Fruit fly (Drosophila melanogaster): ENCODE measurements around the gene CG10077.

CG10077 gene

DNA sequence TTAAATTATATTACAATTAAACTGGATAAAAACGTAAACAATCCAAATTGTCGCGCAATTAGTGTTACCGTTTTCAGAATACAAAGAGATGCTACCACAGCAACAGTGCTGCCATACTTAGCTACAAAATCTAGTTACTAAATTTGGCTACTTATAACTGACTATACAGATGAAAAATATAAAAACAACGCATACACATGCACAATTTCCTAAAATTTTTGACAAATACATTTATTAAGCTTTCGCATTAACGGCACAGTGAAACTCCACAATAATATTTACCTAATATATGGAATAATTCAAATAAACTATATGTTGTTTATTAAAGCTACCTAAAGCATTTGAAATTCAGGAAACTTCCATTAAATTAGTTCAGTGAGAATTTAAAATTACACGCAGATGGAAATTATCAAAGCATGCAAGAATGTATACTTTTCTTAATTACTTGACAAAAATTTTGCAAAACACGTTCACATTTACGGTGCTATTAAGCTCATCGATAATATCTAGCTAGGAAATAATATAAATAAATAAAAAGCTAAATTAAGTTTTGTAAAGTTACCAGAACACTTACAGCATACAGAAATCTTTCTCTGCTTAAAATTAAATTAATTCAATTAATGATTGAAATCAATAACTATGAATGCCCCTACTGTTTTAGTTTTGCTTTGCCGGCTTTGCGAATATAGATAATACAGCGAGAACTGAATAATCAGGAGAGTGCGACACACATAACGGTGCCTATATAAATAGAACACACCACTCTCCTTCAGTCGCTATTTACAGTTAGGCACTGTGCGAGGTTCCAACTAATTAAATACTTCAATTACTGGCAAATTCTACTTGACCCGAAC, 13.5 kb upstream of the CG10077 start, which contains the start of the genes Mis12 and CG9953 (continued):
- TF ChIP-seq sv (GFP tag; optimal IDR thresholded peaks at IDR 0.05) (peak; percentile 15), Jra (GFP tag; optimal IDR thresholded peaks at IDR 0.05) (no peak), tai (GFP tag; optimal IDR thresholded peaks at IDR 0.05) (no peak), brk (GFP tag; optimal IDR thresholded peaks at IDR 0.05) (no peak), br (GFP tag; optimal IDR thresholded peaks at IDR 0.05) (no peak), lola (GFP tag; optimal IDR thresholded peaks at IDR 0.05) (no peak), ey (GFP tag; optimal IDR thresholded peaks at IDR 0.05) (peak; percentile 22), Hr83 (GFP tag; optimal IDR thresholded peaks at IDR 0.05; ENCODE audit: poor library complexity, severe bottlenecking) (no peak), Dfd (GFP tag; optimal IDR thresholded peaks at IDR 0.05) (no peak), HLH106 (tag; optimal IDR thresholded peaks at IDR 0.05) (peak; percentile 40), CG32264 (GFP tag; optimal IDR thresholded peaks at IDR 0.05) (no peak), rgr (GFP tag; optimal IDR thresholded peaks at IDR 0.05) (peak; percentile 40)

DNA sequence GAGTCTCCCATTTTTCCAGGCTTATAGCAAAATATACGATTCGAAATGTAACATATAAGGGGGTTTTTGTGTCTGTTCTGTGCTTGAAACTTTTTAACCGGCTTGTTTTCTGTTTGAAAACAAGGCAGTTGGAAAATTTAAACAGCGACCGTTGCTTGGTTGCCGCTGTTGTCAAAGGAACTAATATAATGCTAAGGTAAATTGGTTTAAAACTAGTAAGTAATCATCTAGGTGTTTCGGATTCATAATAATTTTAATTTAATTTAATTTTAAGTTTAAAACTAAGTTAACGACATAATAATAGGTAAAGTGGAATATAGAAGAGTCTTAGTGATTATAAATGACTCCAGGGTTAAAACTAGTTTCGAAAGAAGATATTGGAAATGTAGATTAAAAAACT, 12.1 kb upstream of the CG10077 start, which contains the start of gene CG10064:
TSS of gene CG10064 (minus strand) at position 101 of the 400 bp plus-strand sequence.
- TF ChIP-seq Myc (optimal IDR thresholded peaks at IDR 0.05) = no peak
- no peak for TF ChIP-seq ey (GFP tag; optimal IDR thresholded peaks at IDR 0.05)
- no peak for TF ChIP-seq dmrt93B (GFP tag; optimal IDR thresholded peaks at IDR 0.05)
- TF ChIP-seq brk (GFP tag; optimal IDR thresholded peaks at IDR 0.05) = no peak
- no peak for TF ChIP-seq usp (GFP tag; optimal IDR thresholded peaks at IDR 0.05)
- no peak for TF ChIP-seq Jra (GFP tag; optimal IDR thresholded peaks at IDR 0.05)
- no peak for TF ChIP-seq woc (GFP tag; optimal IDR thresholded peaks at IDR 0.05)
- TF ChIP-seq lola (GFP tag; optimal IDR thresholded peaks at IDR 0.05) = no peak
- TF ChIP-seq rgr (GFP tag; optimal IDR thresholded peaks at IDR 0.05) = no peak
- no peak for TF ChIP-seq pan (optimal IDR thresholded peaks at IDR 0.05)

DNA sequence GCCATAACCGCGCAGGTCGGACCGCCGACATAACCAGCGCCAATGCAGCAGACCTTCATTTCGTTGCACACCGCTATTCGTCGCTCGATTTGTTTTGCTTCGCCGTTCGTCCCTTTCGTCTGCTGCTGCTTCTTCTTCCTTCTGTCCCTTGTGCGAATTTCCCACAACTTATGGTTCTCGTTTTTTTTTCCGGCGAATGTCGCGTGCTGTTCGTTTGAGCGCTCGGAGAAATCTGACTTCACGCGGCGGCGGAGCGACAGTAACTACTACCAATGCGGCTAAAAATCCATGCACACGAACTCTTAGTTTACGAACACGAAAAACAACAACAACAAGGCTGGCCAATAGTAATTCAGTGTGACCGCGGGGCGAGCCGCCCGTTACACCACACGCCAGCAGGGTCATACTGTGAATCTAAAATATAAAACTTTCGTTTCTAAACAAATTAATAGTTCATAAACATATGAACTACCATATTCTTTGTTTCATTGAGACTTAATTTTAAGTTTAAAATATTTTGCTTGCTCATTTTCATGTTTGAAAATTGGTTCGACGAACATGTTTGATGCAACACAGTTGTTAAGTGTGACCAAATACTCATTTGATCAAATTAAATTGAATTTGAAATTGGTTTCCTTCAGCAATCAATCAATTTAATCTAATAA, 8.9 kb upstream of the CG10077 start, which contains the start of gene sgl:
TSS of gene sgl (minus strand) at position 271 of the 665 bp plus-strand sequence.
- TF ChIP-seq rgr (GFP tag; optimal IDR thresholded peaks at IDR 0.05) (peak; percentile 40), fru (GFP tag; optimal IDR thresholded peaks at IDR 0.05) (peak; percentile 99), psq (GFP tag; optimal IDR thresholded peaks at IDR 0.05) (peak; percentile 100), CG9705 (GFP tag; optimal IDR thresholded peaks at IDR 0.05) (peak; percentile 4), Rel (GFP tag; optimal IDR thresholded peaks at IDR 0.05) (no peak), Rel (tag; optimal IDR thresholded peaks at IDR 0.05) (no peak), woc (GFP tag; optimal IDR thresholded peaks at IDR 0.05) (peak; percentile 69), Hr83 (GFP tag; optimal IDR thresholded peaks at IDR 0.05; ENCODE audit: poor library complexity, severe bottlenecking) (peak; percentile 29), CG32264 (GFP tag; optimal IDR thresholded peaks at IDR 0.05) (no peak), sage (GFP tag; optimal IDR thresholded peaks at IDR 0.05) (no peak), jim (GFP tag; optimal IDR thresholded peaks at IDR 0.05) (peak; percentile 75), dsf (GFP tag; optimal IDR thresholded peaks at IDR 0.05; ENCODE audit: borderline replicate concordance) (no peak), dl (GFP tag; optimal IDR thresholded peaks at IDR 0.05; ENCODE audit: insufficient read depth in 1 of 2, partially characterized antibody in 2 of 2) (no peak), Myc (optimal IDR thresholded peaks at IDR 0.05) (no peak), OdsH (GFP tag; optimal IDR thresholded peaks at IDR 0.05) (peak; percentile 22), N (GFP tag; optimal IDR thresholded peaks at IDR 0.05) (no peak), Dfd (GFP tag; optimal IDR thresholded peaks at IDR 0.05) (no peak), Abd-B (GFP tag; optimal IDR thresholded peaks at IDR 0.05) (no peak), foxo (GFP tag; optimal IDR thresholded peaks at IDR 0.05) (peak in 1 of 2 experiments; percentile 23), usp (GFP tag; optimal IDR thresholded peaks at IDR 0.05) (no peak), Hr78 (GFP tag; optimal IDR thresholded peaks at IDR 0.05) (no peak), pan (optimal IDR thresholded peaks at IDR 0.05) (no peak), Sp1 (GFP tag; optimal IDR thresholded peaks at IDR 0.05) (peak; percentile 63), sv (GFP tag; optimal IDR thresholded peaks at IDR 0.05) (no peak), br (GFP tag; optimal IDR thresholded peaks at IDR 0.05) (peak; percentile 59), dmrt93B (GFP tag; optimal IDR thresholded peaks at IDR 0.05) (no peak), GATAd (GFP tag; optimal IDR thresholded peaks at IDR 0.05) (no peak), ey (GFP tag; optimal IDR thresholded peaks at IDR 0.05) (no peak), CrebA (GFP tag; optimal IDR thresholded peaks at IDR 0.05; ENCODE audit: borderline replicate concordance) (no peak), Mio (GFP tag; optimal IDR thresholded peaks at IDR 0.05) (no peak), Vsx2 (GFP tag; optimal IDR thresholded peaks at IDR 0.05; ENCODE audit: partially characterized antibody) (no peak), tai (GFP tag; optimal IDR thresholded peaks at IDR 0.05) (no peak), h (GFP tag; optimal IDR thresholded peaks at IDR 0.05) (peak; percentile 76), Jra (GFP tag; optimal IDR thresholded peaks at IDR 0.05) (peak; percentile 54), Dif (GFP tag; optimal IDR thresholded peaks at IDR 0.05; ENCODE audit: partially characterized antibody) (peak; percentile 26), Hnf4 (GFP tag; optimal IDR thresholded peaks at IDR 0.05) (no peak)

Measured in whole organism, wandering third instar larva.